Worm (Caenorhabditis elegans) whole organism, mixed stage, embryonic: Measurements from ENCODE around the gene F53F8.3.
A peak's percentile ranks its signal among the peaks of the same experiment; 100 is the strongest.

Source experiments
- M03D4.4 ChIP-seq: sonication (generic microtip); optimal IDR thresholded peaks from 2 replicates; lab custom pipeline; 2017; ENCODE audit warnings: mild to moderate bottlenecking, missing genetic modification characterization, missing compliant biosample characterization
- bed-3 ChIP-seq: fragments of 200-800 bp; sonication (Bioruptor generic); optimal IDR thresholded peaks from 3 replicates; lab custom pipeline; 2018; ENCODE audit warnings: mild to moderate bottlenecking, missing genetic modification characterization, moderate library complexity, missing compliant biosample characterization
- blmp-1 ChIP-seq: fragments of 150-350 bp; optimal IDR thresholded peaks from 2 replicates; lab custom pipeline; 2014; ENCODE audit warnings: missing biosample characterization, missing genetic modification characterization
- ceh-39 ChIP-seq: fragments of 150-350 bp; optimal IDR thresholded peaks from 2 replicates; lab custom pipeline; 2014; ENCODE audit warnings: missing biosample characterization, missing genetic modification characterization
- ceh-43 ChIP-seq: fragments of 200-800 bp; sonication (Bioruptor generic); optimal IDR thresholded peaks from 2 replicates; lab custom pipeline; 2018; ENCODE audit warnings: mild to moderate bottlenecking, missing genetic modification characterization, moderate library complexity, missing compliant biosample characterization
- ceh-83 ChIP-seq: fragments of 200-800 bp; sonication (Bioruptor generic); optimal IDR thresholded peaks from 2 replicates; lab custom pipeline; 2018; ENCODE audit warnings: mild to moderate bottlenecking, missing genetic modification characterization, missing compliant biosample characterization
- ces-1 ChIP-seq: fragments of 150-350 bp; optimal IDR thresholded peaks from 2 replicates; lab custom pipeline; 2014; ENCODE audit warnings: missing biosample characterization, missing genetic modification reagents, missing genetic modification characterization
- cnd-1 ChIP-seq: fragments of 200-800 bp; sonication (Bioruptor generic); optimal IDR thresholded peaks from 2 replicates; lab custom pipeline; 2018; ENCODE audit warnings: mild to moderate bottlenecking, missing genetic modification characterization, missing compliant biosample characterization
- drap-1 ChIP-seq: fragments of 200-800 bp; sonication (Bioruptor generic); optimal IDR thresholded peaks from 3 replicates; lab custom pipeline; 2018; ENCODE audit warnings: mild to moderate bottlenecking, missing genetic modification characterization, missing compliant biosample characterization
- elt-1 ChIP-seq: sonication (generic microtip); optimal IDR thresholded peaks from 2 replicates; lab custom pipeline; 2017; ENCODE audit warnings: missing genetic modification characterization, mild to moderate bottlenecking, missing compliant biosample characterization, antibody characterized with exemption, moderate library complexity, borderline replicate concordance; ENCODE audit not compliant: insufficient read depth
- flh-1 ChIP-seq: fragments of 200-800 bp; sonication (Bioruptor generic); optimal IDR thresholded peaks from 2 replicates; lab custom pipeline; 2018; ENCODE audit warnings: mild to moderate bottlenecking, missing genetic modification characterization, moderate library complexity, missing compliant biosample characterization
- ham-2 ChIP-seq: fragments of 200-800 bp; sonication (Bioruptor generic); optimal IDR thresholded peaks from 2 replicates; lab custom pipeline; 2018; ENCODE audit warnings: mild to moderate bottlenecking, missing genetic modification characterization, missing compliant biosample characterization
- hlh-1 ChIP-seq: fragments of 150-350 bp; optimal IDR thresholded peaks from 2 replicates; lab custom pipeline; 2014; ENCODE audit warnings: missing biosample characterization, missing genetic modification reagents, missing genetic modification characterization
- lin-13 ChIP-seq: fragments of 150-350 bp; optimal IDR thresholded peaks from 2 replicates; lab custom pipeline; 2014; ENCODE audit warnings: missing biosample characterization, missing genetic modification characterization
- lin-32 ChIP-seq: fragments of 200-800 bp; sonication (Bioruptor generic); optimal IDR thresholded peaks from 2 replicates; lab custom pipeline; 2018; ENCODE audit warnings: mild to moderate bottlenecking, missing genetic modification characterization, missing compliant biosample characterization
- lsy-2 ChIP-seq: fragments of 150-350 bp; optimal IDR thresholded peaks from 2 replicates; lab custom pipeline; 2014; ENCODE audit warnings: missing biosample characterization, missing genetic modification characterization
- mab-5 ChIP-seq: fragments of 150-350 bp; optimal IDR thresholded peaks from 2 replicates; lab custom pipeline; 2014; ENCODE audit warnings: missing biosample characterization, missing genetic modification characterization
- mep-1 ChIP-seq: fragments of 150-350 bp; optimal IDR thresholded peaks from 2 replicates; lab custom pipeline; 2017; ENCODE audit warnings: missing biosample characterization, missing genetic modification reagents, missing genetic modification characterization, inconsistent platforms
- mls-2 ChIP-seq: sonication (generic microtip); optimal IDR thresholded peaks from 2 replicates; lab custom pipeline; 2016; ENCODE audit warnings: mild to moderate bottlenecking, missing genetic modification characterization, moderate library complexity, missing compliant biosample characterization
- nhr-12 ChIP-seq: fragments of 150-350 bp; optimal IDR thresholded peaks from 2 replicates; lab custom pipeline; 2014; ENCODE audit warnings: missing biosample characterization, missing genetic modification characterization
- nhr-2 ChIP-seq: fragments of 150-350 bp; optimal IDR thresholded peaks from 2 replicates; lab custom pipeline; 2014; ENCODE audit warnings: missing biosample characterization, missing genetic modification characterization
- nhr-237 ChIP-seq: fragments of 150-350 bp; optimal IDR thresholded peaks from 2 replicates; lab custom pipeline; 2014; ENCODE audit warnings: missing biosample characterization, missing genetic modification characterization
- nhr-28 ChIP-seq: fragments of 150-350 bp; optimal IDR thresholded peaks from 2 replicates; lab custom pipeline; 2014; ENCODE audit warnings: missing biosample characterization, missing genetic modification characterization
- nhr-76 ChIP-seq: sonication (generic microtip); optimal IDR thresholded peaks from 2 replicates; lab custom pipeline; 2017; ENCODE audit warnings: missing biosample characterization, missing genetic modification characterization
- pha-4 ChIP-seq: fragments of 150-350 bp; optimal IDR thresholded peaks from 2 replicates; lab custom pipeline; 2018; ENCODE audit warnings: missing biosample characterization, missing genetic modification reagents, missing genetic modification characterization
- sem-2 ChIP-seq: fragments of 200-800 bp; sonication (Bioruptor generic); optimal IDR thresholded peaks from 2 replicates; lab custom pipeline; 2018; ENCODE audit warnings: mild to moderate bottlenecking, missing genetic modification characterization, missing compliant biosample characterization
- snpc-4 ChIP-seq: fragments of 150-350 bp; optimal IDR thresholded peaks from 2 replicates; lab custom pipeline; 2014; ENCODE audit warnings: missing biosample characterization, missing genetic modification characterization
- sptf-1 ChIP-seq: sonication (generic microtip); optimal IDR thresholded peaks from 2 replicates; lab custom pipeline; 2017; ENCODE audit warnings: mild to moderate bottlenecking, missing genetic modification characterization, moderate library complexity, missing compliant biosample characterization
- tbx-8 ChIP-seq: fragments of 200-800 bp; sonication (Bioruptor generic); optimal IDR thresholded peaks from 2 replicates; lab custom pipeline; 2018; ENCODE audit warnings: mild to moderate bottlenecking, missing genetic modification characterization, moderate library complexity, missing compliant biosample characterization
- unc-120 ChIP-seq: sonication (generic microtip); optimal IDR thresholded peaks from 2 replicates; lab custom pipeline; 2017; ENCODE audit warnings: missing genetic modification characterization, missing compliant biosample characterization; ENCODE audit not compliant: poor library complexity, severe bottlenecking
- unc-39 ChIP-seq: fragments of 150-350 bp; optimal IDR thresholded peaks from 2 replicates; lab custom pipeline; 2014; ENCODE audit warnings: missing biosample characterization, missing genetic modification characterization
- unc-62 ChIP-seq: fragments of 150-350 bp; optimal IDR thresholded peaks from 2 replicates; lab custom pipeline; 2014; ENCODE audit warnings: missing biosample characterization, missing genetic modification reagents, missing genetic modification characterization
- zip-8 ChIP-seq: fragments of 150-350 bp; optimal IDR thresholded peaks from 2 replicates; lab custom pipeline; 2014; ENCODE audit warnings: missing biosample characterization, missing genetic modification characterization
- ztf-11 ChIP-seq: fragments of 150-350 bp; optimal IDR thresholded peaks from 2 replicates; lab custom pipeline; 2014; ENCODE audit warnings: missing biosample characterization, missing genetic modification characterization

Gene F53F8.3

DNA sequence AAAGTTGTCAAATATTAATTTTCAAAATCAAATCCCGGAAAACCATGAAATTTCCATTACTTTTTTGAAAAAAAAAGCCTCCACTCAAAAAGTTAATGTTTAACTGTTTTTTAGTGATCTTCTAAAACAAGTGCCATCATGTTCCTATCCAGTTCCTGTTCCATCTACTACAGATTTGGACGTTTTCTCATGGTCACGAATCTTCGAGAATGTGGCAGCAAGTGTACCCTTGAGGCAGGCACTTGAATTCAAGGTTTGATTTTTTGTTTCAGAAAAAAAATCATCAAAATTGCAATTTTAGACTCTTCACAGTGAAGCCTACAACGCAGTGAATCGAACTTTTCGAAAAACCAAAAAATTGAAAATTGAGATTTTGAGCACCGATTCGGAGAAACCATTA, 25.2 kb upstream of the F53F8.3 start:
- no peak for TF ChIP-seq ceh-39 (tag; lab: Kevin White, UChicago)
- TF ChIP-seq nhr-28 (tag; lab: Kevin White, UChicago): no peak
- TF ChIP-seq ham-2 (GFP tag; lab: Kevin White, UChicago): no peak
- no peak for TF ChIP-seq elt-1
- TF ChIP-seq lin-13 (tag; lab: Kevin White, UChicago): no peak
- no peak for TF ChIP-seq bed-3 (GFP tag; lab: Kevin White, UChicago)
- TF ChIP-seq sptf-1: no peak
- no peak for TF ChIP-seq lin-32 (GFP tag; lab: Kevin White, UChicago)
- TF ChIP-seq flh-1 (GFP tag; lab: Kevin White, UChicago): no peak

DNA sequence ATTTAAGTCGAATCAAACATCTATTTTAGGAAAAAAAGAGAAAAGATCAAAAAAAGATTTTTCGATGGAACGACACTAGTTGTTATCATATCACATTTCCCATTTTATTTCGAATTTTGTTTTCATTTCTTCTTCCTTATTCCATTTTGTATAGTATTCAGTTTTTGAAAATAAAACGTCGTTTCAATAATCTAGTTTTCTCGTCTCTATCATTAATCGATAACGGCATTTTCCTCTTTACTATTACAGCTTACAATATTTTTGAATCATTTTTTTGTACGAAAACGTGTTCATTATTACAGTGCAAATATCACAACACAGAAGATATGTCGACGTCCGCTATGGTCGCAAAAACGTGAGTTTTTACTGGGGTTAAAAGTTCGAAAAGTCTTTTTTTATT, 24.3 kb upstream of the F53F8.3 start, which contains the start of gene Y44A6C.1:
Gene Y44A6C.1, plus strand, starts transcription at position 301 of the 400 bp plus-strand sequence.
- no peak for TF ChIP-seq hlh-1 (tag; lab: Kevin White, UChicago)
- no peak for TF ChIP-seq nhr-28 (tag; lab: Kevin White, UChicago)

DNA sequence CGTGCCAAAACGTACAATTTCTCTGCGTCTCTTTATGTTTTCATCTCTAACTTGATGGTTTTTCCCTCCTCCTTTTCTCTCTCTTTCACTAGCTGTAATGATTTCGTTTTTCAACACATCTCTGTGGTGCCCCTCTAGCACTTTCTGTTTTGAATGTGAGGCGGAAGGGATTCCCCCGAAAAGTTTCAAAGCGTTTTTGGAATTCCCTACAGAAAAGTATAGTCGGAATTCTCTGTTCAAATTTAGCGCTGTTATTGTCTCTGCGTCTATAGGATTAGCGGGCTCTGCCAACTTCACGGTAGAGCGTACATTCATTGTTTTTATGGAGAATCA, 23.6 kb upstream of the F53F8.3 start:
- TF ChIP-seq sem-2 (GFP tag; lab: Kevin White, UChicago): no peak
- no peak for TF ChIP-seq ceh-39 (tag; lab: Kevin White, UChicago)
- peak; percentile 26 for TF ChIP-seq pha-4
- TF ChIP-seq ces-1: peak; percentile 65
- no peak for TF ChIP-seq lsy-2
- TF ChIP-seq unc-39 (tag; lab: Kevin White, UChicago): no peak
- TF ChIP-seq nhr-28 (tag; lab: Kevin White, UChicago): no peak
- TF ChIP-seq drap-1 (GFP tag; lab: Kevin White, UChicago): peak; percentile 16
- TF ChIP-seq hlh-1 (tag; lab: Kevin White, UChicago): peak; percentile 8
- TF ChIP-seq cnd-1 (tag; lab: Kevin White, UChicago): no peak
- no peak for TF ChIP-seq nhr-2 (tag; lab: Kevin White, UChicago)
- TF ChIP-seq mls-2 (tag; lab: Kevin White, UChicago): no peak
- TF ChIP-seq lin-13 (tag; lab: Kevin White, UChicago): no peak
- TF ChIP-seq blmp-1 (tag; lab: Kevin White, UChicago): no peak
- TF ChIP-seq flh-1 (GFP tag; lab: Kevin White, UChicago): no peak
- no peak for TF ChIP-seq mep-1 (tag; lab: Kevin White, UChicago)
- TF ChIP-seq zip-8 (tag; lab: Kevin White, UChicago): no peak
- TF ChIP-seq tbx-8 (GFP tag; lab: Kevin White, UChicago): no peak
- TF ChIP-seq ztf-11 (tag; lab: Kevin White, UChicago): no peak
- TF ChIP-seq M03D4.4 (tag; lab: Kevin White, UChicago): no peak
- peak; percentile 52 for TF ChIP-seq unc-62 (GFP tag; lab: Kevin White, UChicago)
- TF ChIP-seq nhr-12 (tag; lab: Kevin White, UChicago): no peak
- TF ChIP-seq unc-120 (tag; lab: Kevin White, UChicago): peak; percentile 42
- TF ChIP-seq ceh-43 (GFP tag; lab: Kevin White, UChicago): no peak
- peak; percentile 13 for TF ChIP-seq ham-2 (GFP tag; lab: Kevin White, UChicago)
- TF ChIP-seq sptf-1: no peak
- TF ChIP-seq mab-5: no peak
- TF ChIP-seq elt-1: no peak
- no peak for TF ChIP-seq snpc-4 (tag; lab: Kevin White, UChicago)
- TF ChIP-seq ceh-83: no peak
- TF ChIP-seq nhr-76 (tag; lab: Kevin White, UChicago): no peak

DNA sequence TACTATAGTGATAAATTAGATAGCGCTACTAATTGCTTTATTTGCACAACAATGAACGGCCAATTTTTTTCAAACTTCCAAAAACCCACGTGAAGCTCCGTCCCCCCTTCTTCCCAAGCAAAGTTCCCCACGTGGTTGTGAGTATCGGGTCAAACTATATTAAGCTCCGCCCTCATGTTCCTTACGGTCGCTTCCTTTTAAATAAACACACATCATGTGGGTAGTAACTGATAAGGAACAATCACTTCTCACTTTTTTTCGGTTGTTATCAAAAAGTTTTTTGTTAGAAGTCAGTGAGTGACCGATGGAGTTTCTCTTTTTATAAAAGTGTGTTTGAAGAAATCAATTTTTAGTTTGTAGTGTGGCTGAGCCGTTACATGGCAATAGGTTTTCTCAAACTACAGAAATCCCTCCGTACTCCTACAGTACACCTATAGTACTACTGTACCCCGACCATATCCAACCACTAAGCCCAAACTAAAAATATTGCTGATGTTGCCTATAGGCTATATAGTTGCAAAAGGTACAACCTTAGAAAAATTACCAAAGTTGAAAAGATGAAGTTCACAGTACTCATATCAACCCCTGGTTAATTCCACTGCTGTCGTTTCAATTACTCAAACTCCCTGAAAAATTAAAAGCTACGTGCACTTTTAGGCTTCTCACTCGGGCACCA, 23.1 kb upstream of the F53F8.3 start:
- no peak for TF ChIP-seq elt-1
- TF ChIP-seq mep-1 (tag; lab: Kevin White, UChicago): no peak
- no peak for TF ChIP-seq ces-1
- TF ChIP-seq unc-120 (tag; lab: Kevin White, UChicago): no peak
- TF ChIP-seq mls-2 (tag; lab: Kevin White, UChicago): no peak
- TF ChIP-seq nhr-237: no peak
- TF ChIP-seq zip-8 (tag; lab: Kevin White, UChicago): no peak
- no peak for TF ChIP-seq drap-1 (GFP tag; lab: Kevin White, UChicago)
- TF ChIP-seq unc-62 (GFP tag; lab: Kevin White, UChicago): no peak
- TF ChIP-seq lin-32 (GFP tag; lab: Kevin White, UChicago): no peak
- no peak for TF ChIP-seq nhr-28 (tag; lab: Kevin White, UChicago)
- no peak for TF ChIP-seq ztf-11 (tag; lab: Kevin White, UChicago)
- TF ChIP-seq lsy-2: no peak
- no peak for TF ChIP-seq nhr-76 (tag; lab: Kevin White, UChicago)
- no peak for TF ChIP-seq pha-4
- no peak for TF ChIP-seq flh-1 (GFP tag; lab: Kevin White, UChicago)
- no peak for TF ChIP-seq cnd-1 (tag; lab: Kevin White, UChicago)
